Fruit fly (Drosophila melanogaster): Measurements from ENCODE around the gene tank.

- TF ChIP-seq insv (optimal IDR thresholded peaks at IDR 0.05) = no peak
- TF ChIP-seq psq (optimal IDR thresholded peaks at IDR 0.05) = no peak
Observed at dm6 chr2L:4825695-4826094, 12.1 kb downstream of the tank start.

All from Kc167 (cell line).